Worm (Caenorhabditis elegans) whole organism, young adult: Measurements from ENCODE around the gene oac-37.

Experiments used
- B0261.1 ChIP-seq: sonication (generic microtip); optimal IDR thresholded peaks from 2 replicates; lab custom pipeline; 2016; ENCODE audit warnings: mild to moderate bottlenecking, missing genetic modification characterization, moderate library complexity, missing compliant biosample characterization
- B0336.3 ChIP-seq: fragments of 200-800 bp; sonication (Bioruptor generic); IDR thresholded peaks from 2 replicates; pipeline ENCODE4 v1.3.6; 2022; ENCODE audit warnings: missing genetic modification characterization, missing compliant biosample characterization
- F33H1.4 ChIP-seq: fragments of 200-800 bp; sonication (Bioruptor generic); IDR thresholded peaks from 2 replicates; pipeline ENCODE4 v1.3.6; 2022; ENCODE audit warnings: missing genetic modification reagents, missing genetic modification characterization, missing compliant biosample characterization
- F37B4.10 ChIP-seq: fragments of 200-800 bp; sonication (Bioruptor generic); IDR thresholded peaks from 2 replicates; pipeline ENCODE4 v1.3.6; 2022; ENCODE audit warnings: missing genetic modification characterization, missing compliant biosample characterization
- F57C9.4 ChIP-seq: sonication (generic microtip); optimal IDR thresholded peaks from 2 replicates; lab custom pipeline; 2017; ENCODE audit warnings: mild to moderate bottlenecking, missing genetic modification characterization, missing compliant biosample characterization
- T07F8.4 ChIP-seq: sonication (generic microtip); optimal IDR thresholded peaks from 2 replicates; lab custom pipeline; 2016; ENCODE audit warnings: mild to moderate bottlenecking, missing genetic modification characterization, moderate library complexity, missing compliant biosample characterization
- ZK185.1 ChIP-seq: sonication (generic microtip); optimal IDR thresholded peaks from 2 replicates; lab custom pipeline; 2016; ENCODE audit warnings: mild to moderate bottlenecking, missing genetic modification characterization, missing compliant biosample characterization; ENCODE audit not compliant: poor library complexity, severe bottlenecking
- ama-1 ChIP-seq, 3 experiments: fragments of 150-350 bp in 1 of 3; sonication (generic microtip) in 2 of 3; optimal IDR thresholded peaks; 2 replicates each; lab custom pipeline; 2014 to 2018; ENCODE audit warnings: missing biosample characterization in 2 of 3, missing genetic modification characterization in 2 of 3, missing genetic modification reagents in 2 of 3
- athp-1 ChIP-seq: sonication (generic microtip); optimal IDR thresholded peaks from 2 replicates; lab custom pipeline; 2017; ENCODE audit warnings: mild to moderate bottlenecking, missing genetic modification characterization, missing compliant biosample characterization
- attf-3 ChIP-seq: fragments of 200-800 bp; sonication (Bioruptor generic); conservative IDR thresholded peaks from 2 replicates; pipeline ENCODE4 v1.3.6; 2022; ENCODE audit warnings: missing genetic modification reagents, missing genetic modification characterization, missing compliant biosample characterization
- attf-6 ChIP-seq: fragments of 200-800 bp; sonication (Bioruptor generic); IDR thresholded peaks from 2 replicates; pipeline ENCODE4 v1.3.6; 2022; ENCODE audit warnings: missing genetic modification reagents, missing genetic modification characterization, missing compliant biosample characterization
- bed-1 ChIP-seq: fragments of 200-800 bp; sonication (Bioruptor generic); IDR thresholded peaks from 2 replicates; pipeline ENCODE4 v1.3.6; 2022; ENCODE audit warnings: missing genetic modification reagents, missing genetic modification characterization, missing compliant biosample characterization
- ccch-3 ChIP-seq: fragments of 200-800 bp; sonication (Bioruptor generic); optimal IDR thresholded peaks from 2 replicates; lab custom pipeline; 2018; ENCODE audit warnings: mild to moderate bottlenecking, missing genetic modification characterization, missing compliant biosample characterization
- ceh-100 ChIP-seq: fragments of 200-800 bp; sonication (Bioruptor generic); IDR thresholded peaks from 2 replicates; pipeline ENCODE4 v1.3.6; 2022; ENCODE audit warnings: missing genetic modification reagents, missing genetic modification characterization, missing compliant biosample characterization
- ceh-27 ChIP-seq: fragments of 200-800 bp; sonication (Bioruptor generic); optimal IDR thresholded peaks from 2 replicates; lab custom pipeline; 2018; ENCODE audit warnings: mild to moderate bottlenecking, missing genetic modification characterization, moderate library complexity, missing compliant biosample characterization
- ceh-40 ChIP-seq: fragments of 200-800 bp; sonication (Bioruptor generic); IDR thresholded peaks from 2 replicates; pipeline ENCODE4 v1.3.6; 2022; ENCODE audit warnings: missing genetic modification characterization, missing compliant biosample characterization
- efl-1 ChIP-seq: fragments of 150-350 bp; optimal IDR thresholded peaks from 2 replicates; lab custom pipeline; 2014; ENCODE audit warnings: missing biosample characterization, missing genetic modification reagents, missing genetic modification characterization
- egl-44 ChIP-seq: fragments of 200-800 bp; sonication (Bioruptor generic); IDR thresholded peaks from 2 replicates; pipeline ENCODE4 v1.3.6; 2022; ENCODE audit warnings: missing genetic modification reagents, missing genetic modification characterization, missing compliant biosample characterization
- ets-4 ChIP-seq: fragments of 200-800 bp; sonication (Bioruptor generic); optimal IDR thresholded peaks from 2 replicates; lab custom pipeline; 2018; ENCODE audit warnings: mild to moderate bottlenecking, missing genetic modification characterization, missing compliant biosample characterization
- fkh-3 ChIP-seq: sonication (generic microtip); optimal IDR thresholded peaks from 2 replicates; lab custom pipeline; 2016; ENCODE audit warnings: mild to moderate bottlenecking, missing genetic modification characterization, missing compliant biosample characterization
- hlh-12 ChIP-seq: sonication (generic microtip); optimal IDR thresholded peaks from 2 replicates; lab custom pipeline; 2016; ENCODE audit warnings: missing genetic modification characterization, missing compliant biosample characterization
- hlh-26 ChIP-seq: fragments of 200-800 bp; sonication (Bioruptor generic); conservative IDR thresholded peaks from 2 replicates; pipeline ENCODE4 v1.3.6; 2022; ENCODE audit warnings: missing genetic modification reagents, missing genetic modification characterization, missing compliant biosample characterization
- hmg-1.2 ChIP-seq: fragments of 200-800 bp; sonication (Bioruptor generic); IDR thresholded peaks from 2 replicates; pipeline ENCODE4 v1.3.6; 2022; ENCODE audit warnings: missing genetic modification reagents, missing genetic modification characterization, missing compliant biosample characterization
- lag-1 ChIP-seq: fragments of 200-800 bp; sonication (Bioruptor generic); IDR thresholded peaks from 2 replicates; pipeline ENCODE4 v1.3.6; 2022; ENCODE audit warnings: missing genetic modification reagents, missing genetic modification characterization, missing compliant biosample characterization
- let-526 ChIP-seq: fragments of 200-800 bp; sonication (Bioruptor generic); IDR thresholded peaks from 2 replicates; pipeline ENCODE4 v1.3.6; 2022; ENCODE audit warnings: missing genetic modification reagents, missing genetic modification characterization, missing compliant biosample characterization
- let-607 ChIP-seq, 2 experiments: fragments of 200-800 bp in 1 of 2; sonication (Bioruptor generic) in 1 of 2; sonication (generic microtip) in 1 of 2; optimal IDR thresholded peaks; 2 replicates each; lab custom pipeline; 2016 to 2018; ENCODE audit warnings: mild to moderate bottlenecking in 2 of 2, missing compliant biosample characterization in 2 of 2, missing genetic modification characterization in 2 of 2, moderate library complexity in 2 of 2, missing genotype in 1 of 2
- madf-6 ChIP-seq: fragments of 200-800 bp; sonication (Bioruptor generic); IDR thresholded peaks from 2 replicates; pipeline ENCODE4 v1.3.6; 2022; ENCODE audit warnings: missing genetic modification reagents, missing genetic modification characterization, missing compliant biosample characterization
- mel-28 ChIP-seq: sonication (generic microtip); optimal IDR thresholded peaks from 2 replicates; lab custom pipeline; 2016; ENCODE audit warnings: borderline replicate concordance, mild to moderate bottlenecking, missing genetic modification characterization, missing compliant biosample characterization
- nfya-1 ChIP-seq: sonication (generic microtip); optimal IDR thresholded peaks from 2 replicates; lab custom pipeline; 2017; ENCODE audit warnings: antibody characterized with exemption, missing compliant biosample characterization, missing genetic modification characterization, borderline replicate concordance; ENCODE audit not compliant: insufficient read depth
- nfya-2 ChIP-seq: fragments of 200-800 bp; sonication (Bioruptor generic); IDR thresholded peaks from 2 replicates; pipeline ENCODE4 v1.3.6; 2022; ENCODE audit warnings: missing genetic modification reagents, missing genetic modification characterization, missing compliant biosample characterization
- sea-2 ChIP-seq: fragments of 200-800 bp; sonication (Bioruptor generic); IDR thresholded peaks from 2 replicates; pipeline ENCODE4 v1.3.6; 2022; ENCODE audit warnings: missing genetic modification characterization, missing compliant biosample characterization
- somi-1 ChIP-seq: fragments of 200-800 bp; sonication (Bioruptor generic); optimal IDR thresholded peaks from 2 replicates; lab custom pipeline; 2018; ENCODE audit warnings: mild to moderate bottlenecking, missing genetic modification characterization, missing compliant biosample characterization
- tbp1 ChIP-seq: fragments of 200-800 bp; sonication (Bioruptor generic); optimal IDR thresholded peaks from 2 replicates; lab custom pipeline; 2018; ENCODE audit warnings: mild to moderate bottlenecking, missing genetic modification characterization, missing compliant biosample characterization
- zfh-2 ChIP-seq: fragments of 200-800 bp; sonication (Bioruptor generic); conservative IDR thresholded peaks from 2 replicates; pipeline ENCODE4 v1.3.6; 2022; ENCODE audit warnings: missing genetic modification reagents, missing genetic modification characterization, missing compliant biosample characterization
- ztf-18 ChIP-seq: sonication (generic microtip); optimal IDR thresholded peaks from 2 replicates; lab custom pipeline; 2016; ENCODE audit warnings: missing genotype, mild to moderate bottlenecking, missing genetic modification characterization, missing compliant biosample characterization

The oac-37 gene

DNA sequence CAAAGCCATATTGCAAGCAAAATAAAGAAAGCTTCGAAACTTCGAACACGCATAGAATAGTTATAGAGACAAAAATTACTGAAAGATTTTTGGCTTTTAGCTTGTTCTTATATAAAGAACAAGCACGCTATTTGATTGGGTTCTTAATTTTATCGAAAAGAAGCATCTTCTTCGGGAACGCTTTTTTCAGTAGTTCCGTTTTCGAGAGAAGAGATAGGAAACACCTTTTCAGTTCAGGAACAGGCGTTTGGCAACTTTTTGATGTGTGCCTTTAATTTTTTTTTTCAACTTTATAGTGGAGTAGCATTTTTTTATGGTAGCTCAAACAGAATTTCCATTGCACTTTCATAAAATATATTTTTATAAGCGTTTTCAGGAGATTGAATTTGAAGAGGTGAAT, 17.1 kb downstream of the oac-37 start, which contains the start of gene R05A10.7:
Gene R05A10.7, minus strand, starts transcription at position 101 of the 400 bp plus-strand sequence.
- TF ChIP-seq hlh-12 (tag; lab: Kevin White, UChicago) (no peak), zfh-2 (GFP tag; lab: Robert Waterston, UW) (no peak), B0336.3 (GFP tag; lab: Robert Waterston, UW) (no peak), ZK185.1 (tag; lab: Kevin White, UChicago) (no peak), mel-28 (tag; lab: Kevin White, UChicago) (no peak), let-607 (tag; optimal IDR thresholded peaks at IDR 0.05; lab: Kevin White, UChicago) (no peak)

DNA sequence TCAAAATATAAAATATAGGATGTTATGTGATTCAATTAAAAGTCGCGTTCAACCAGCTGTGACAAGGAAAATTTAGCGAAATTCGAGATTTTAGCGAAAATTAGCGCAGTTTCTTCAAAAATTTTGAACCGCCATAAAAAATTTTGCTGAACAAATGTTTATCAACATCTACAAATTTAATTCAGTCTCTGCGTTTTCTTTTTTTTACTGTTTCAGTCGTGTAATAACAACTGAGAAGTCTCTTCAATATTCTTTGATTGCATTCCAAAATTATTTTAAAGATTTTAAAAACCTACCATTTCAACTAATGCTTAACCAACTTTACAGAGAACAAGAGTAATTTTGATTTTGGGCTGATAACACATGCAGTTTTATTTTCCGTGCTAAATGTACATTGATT, 18.4 kb downstream of the oac-37 start:
- TF ChIP-seq hlh-12 (tag; lab: Kevin White, UChicago) (no peak), somi-1 (GFP tag; lab: Kevin White, UChicago) (no peak), ccch-3 (GFP tag; lab: Kevin White, UChicago) (no peak), hlh-26 (no peak), ceh-40 (GFP tag; lab: Robert Waterston, UW) (no peak), zfh-2 (GFP tag; lab: Robert Waterston, UW) (no peak), bed-1 (GFP tag; lab: Robert Waterston, UW) (no peak), ceh-100 (no peak), attf-6 (GFP tag; lab: Robert Waterston, UW) (no peak), F33H1.4 (GFP tag; lab: Robert Waterston, UW) (no peak), nfya-2 (GFP tag; lab: Robert Waterston, UW) (no peak)

DNA sequence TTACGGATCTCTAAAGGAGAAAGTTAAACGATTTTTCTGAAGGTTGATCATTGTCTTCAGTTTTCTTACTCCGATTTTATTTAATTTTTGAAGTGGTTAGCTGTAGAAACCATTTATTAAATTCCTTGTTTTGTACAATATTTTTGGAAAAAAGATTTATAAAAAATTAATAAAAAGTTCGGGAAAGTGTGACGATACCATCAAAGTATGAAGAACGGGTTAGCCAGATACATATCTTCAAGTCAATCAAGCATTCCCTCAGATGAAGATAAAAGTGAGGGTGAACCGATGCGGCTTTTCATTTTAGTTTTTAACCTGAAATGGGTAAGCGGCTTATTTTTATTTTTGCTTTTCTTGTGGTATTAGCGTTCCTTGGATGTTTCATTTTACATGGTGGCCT, 19.8 kb downstream of the oac-37 start, which contains the start of gene R05A10.6:
Gene R05A10.6, plus strand, starts transcription at position 301 of the 400 bp plus-strand sequence.
- TF ChIP-seq attf-3 (GFP tag; lab: Robert Waterston, UW) (no peak), ceh-27 (no peak)

DNA sequence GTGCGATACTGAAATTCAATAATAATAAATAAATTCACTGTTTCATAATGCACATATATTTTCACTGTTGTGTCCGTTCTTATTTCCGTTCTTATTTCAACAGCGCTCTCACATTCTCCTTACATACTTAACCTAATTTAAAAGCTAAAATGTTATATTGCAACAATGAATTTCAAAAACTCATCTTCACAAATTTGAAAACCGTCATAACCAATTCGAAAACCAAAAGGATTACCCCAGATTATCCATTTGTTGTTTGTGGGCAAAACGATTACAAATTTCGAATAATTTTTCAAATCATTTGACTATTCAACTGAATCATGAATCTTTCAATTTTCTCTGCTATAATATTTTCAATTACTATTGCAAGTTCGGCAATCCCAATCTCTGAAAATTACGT, 26.5 kb downstream of the oac-37 start, which contains the start of gene R05A10.4:
Gene R05A10.4, plus strand, starts transcription at position 301 of the 400 bp plus-strand sequence.
- TF ChIP-seq madf-6 (GFP tag; lab: Robert Waterston, UW), result no peak
- no peak for TF ChIP-seq tbp1 (GFP tag; lab: Kevin White, UChicago)
- no peak for TF ChIP-seq egl-44
- no peak for TF ChIP-seq lag-1 (GFP tag; lab: Robert Waterston, UW)
- TF ChIP-seq ama-1 (optimal IDR thresholded peaks at IDR 0.05; lab: Kevin White, UChicago), result no peak
- no peak for TF ChIP-seq ama-1 (GFP tag; optimal IDR thresholded peaks at IDR 0.05; lab: Kevin White, UChicago)
- TF ChIP-seq efl-1 (GFP tag; lab: Kevin White, UChicago), result no peak
- no peak for TF ChIP-seq athp-1 (tag; lab: Kevin White, UChicago)
- TF ChIP-seq sea-2 (GFP tag; lab: Robert Waterston, UW), result no peak
- TF ChIP-seq F37B4.10 (GFP tag; lab: Robert Waterston, UW), result no peak
- TF ChIP-seq ets-4, result no peak
- TF ChIP-seq ztf-18, result no peak
- no peak for TF ChIP-seq fkh-3 (tag; lab: Kevin White, UChicago)
- TF ChIP-seq B0261.1, result no peak
- no peak for TF ChIP-seq let-526
- TF ChIP-seq T07F8.4 (tag; lab: Kevin White, UChicago), result no peak

DNA sequence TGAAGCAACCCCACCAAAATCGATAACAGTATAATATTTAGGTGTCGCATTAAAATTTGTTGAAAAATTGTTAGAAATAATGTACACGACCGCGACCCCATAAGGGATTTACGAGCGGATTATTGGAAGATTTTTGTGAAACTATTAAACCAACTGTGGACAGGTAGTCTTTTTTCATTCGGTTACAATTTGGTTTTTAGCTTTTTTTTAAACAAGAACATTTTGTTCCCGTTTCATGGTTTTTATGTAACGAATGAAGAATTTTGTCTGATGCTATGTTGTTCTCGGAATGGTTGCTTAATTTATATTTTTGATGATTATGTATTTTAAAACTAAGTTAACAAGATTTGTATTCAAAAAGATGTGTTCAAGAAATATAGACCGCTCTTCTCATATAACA, 30.7 kb downstream of the oac-37 start, which contains the start of gene R05A10.3:
Gene R05A10.3, minus strand, starts transcription at position 101 of the 400 bp plus-strand sequence.
- no peak for TF ChIP-seq nfya-1 (tag; lab: Kevin White, UChicago)
- no peak for TF ChIP-seq F57C9.4 (tag; lab: Kevin White, UChicago)
- no peak for TF ChIP-seq hmg-1.2
